Worm (Caenorhabditis elegans) whole organism, midembryonic: ENCODE results near the gene nlp-80.

Experiments
- T22C8.4 ChIP-seq: fragments of 200-800 bp; sonication (Bioruptor generic); IDR thresholded peaks from 2 replicates; pipeline ENCODE4 v1.3.6; 2022; ENCODE audit warnings: missing genetic modification characterization, missing compliant biosample characterization
- cog-1 ChIP-seq: sonication (generic microtip); optimal IDR thresholded peaks from 2 replicates; lab custom pipeline; 2016; ENCODE audit warnings: missing genetic modification characterization, missing compliant biosample characterization
- flt-1 ChIP-seq: fragments of 200-800 bp; sonication (Bioruptor generic); IDR thresholded peaks from 2 replicates; pipeline ENCODE4 v1.3.6; 2022; ENCODE audit warnings: missing genetic modification characterization, missing compliant biosample characterization
- klf-2 ChIP-seq: fragments of 200-800 bp; sonication (Bioruptor generic); conservative IDR thresholded peaks from 2 replicates; pipeline ENCODE4 v1.3.6; 2022; ENCODE audit warnings: missing genetic modification reagents, missing genetic modification characterization, missing compliant biosample characterization
- med-1 ChIP-seq: sonication (generic microtip); optimal IDR thresholded peaks from 2 replicates; lab custom pipeline; 2017; ENCODE audit warnings: missing genetic modification characterization, mild to moderate bottlenecking, missing compliant biosample characterization, antibody characterized with exemption, missing genetic modification reagents; ENCODE audit not compliant: insufficient read depth
- ref-1 ChIP-seq: fragments of 200-800 bp; sonication (Bioruptor generic); conservative IDR thresholded peaks from 2 replicates; pipeline ENCODE4 v1.3.6; 2022; ENCODE audit warnings: missing genetic modification reagents, missing genetic modification characterization, missing compliant biosample characterization
- tab-1 ChIP-seq: fragments of 200-800 bp; sonication (Bioruptor generic); IDR thresholded peaks from 2 replicates; pipeline ENCODE4 v1.3.6; 2022; ENCODE audit warnings: missing genetic modification characterization, missing compliant biosample characterization
- ztf-23 ChIP-seq: fragments of 200-800 bp; sonication (Bioruptor generic); IDR thresholded peaks from 2 replicates; pipeline ENCODE4 v1.3.6; 2022; ENCODE audit warnings: missing genetic modification reagents, missing genetic modification characterization, missing compliant biosample characterization
- ztf-29 ChIP-seq: fragments of 200-800 bp; sonication (Bioruptor generic); IDR thresholded peaks from 2 replicates; pipeline ENCODE4 v1.3.6; 2022; ENCODE audit warnings: missing genetic modification reagents, missing genetic modification characterization, missing compliant biosample characterization

The nlp-80 gene

DNA sequence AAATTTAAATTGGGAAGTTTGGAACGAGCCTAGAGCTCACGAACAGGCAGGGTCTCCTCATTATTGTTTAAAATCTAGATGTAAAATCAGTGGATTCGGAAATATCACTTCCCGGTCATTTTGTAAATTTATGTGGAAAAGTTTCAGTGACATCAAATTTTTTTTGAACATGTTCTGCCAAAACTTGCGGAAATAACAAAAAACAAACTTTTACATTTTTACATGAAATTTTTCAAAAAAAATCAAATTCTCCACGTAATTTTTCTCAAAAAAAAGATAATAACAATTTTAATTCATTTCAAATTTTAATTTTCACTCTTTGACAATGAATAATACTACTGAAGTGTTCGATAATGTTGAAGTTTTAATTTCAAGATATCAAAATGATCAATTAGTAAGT lies 23.9 kb downstream of the nlp-80 start, which contains the start of gene C45B11.5:
TSS of gene C45B11.5 (plus strand) at position 301 of the 400 bp plus-strand sequence.
- TF ChIP-seq ref-1 (GFP tag; lab: Robert Waterston, UW) (no peak), cog-1 (no peak), tab-1 (GFP tag; lab: Robert Waterston, UW) (no peak), ztf-29 (GFP tag; lab: Robert Waterston, UW) (no peak), med-1 (GFP tag; lab: Kevin White, UChicago) (no peak), flt-1 (GFP tag; lab: Robert Waterston, UW) (no peak), T22C8.4 (GFP tag; lab: Robert Waterston, UW) (no peak), ztf-23 (no peak), klf-2 (GFP tag; lab: Robert Waterston, UW) (no peak)

ce11 chrV:11040473-11040872 lies 24.9 kb downstream of the nlp-80 start, which contains the start of gene C45B11.8:
TSS of gene C45B11.8 (plus strand) at chrV:11040773.
- TF ChIP-seq tab-1 (GFP tag; lab: Robert Waterston, UW): no peak
- no peak for TF ChIP-seq T22C8.4 (GFP tag; lab: Robert Waterston, UW)
- TF ChIP-seq klf-2 (GFP tag; lab: Robert Waterston, UW): no peak
- no peak for TF ChIP-seq ztf-23
- no peak for TF ChIP-seq flt-1 (GFP tag; lab: Robert Waterston, UW)
- TF ChIP-seq med-1 (GFP tag; lab: Kevin White, UChicago): no peak

ce11 chrV:11040020-11040419 lies 25.4 kb downstream of the nlp-80 start, which contains the start of gene C45B11.9:
TSS of gene C45B11.9 (plus strand) at chrV:11040320.
- no peak for TF ChIP-seq cog-1
- TF ChIP-seq flt-1 (GFP tag; lab: Robert Waterston, UW): no peak
- no peak for TF ChIP-seq med-1 (GFP tag; lab: Kevin White, UChicago)

DNA sequence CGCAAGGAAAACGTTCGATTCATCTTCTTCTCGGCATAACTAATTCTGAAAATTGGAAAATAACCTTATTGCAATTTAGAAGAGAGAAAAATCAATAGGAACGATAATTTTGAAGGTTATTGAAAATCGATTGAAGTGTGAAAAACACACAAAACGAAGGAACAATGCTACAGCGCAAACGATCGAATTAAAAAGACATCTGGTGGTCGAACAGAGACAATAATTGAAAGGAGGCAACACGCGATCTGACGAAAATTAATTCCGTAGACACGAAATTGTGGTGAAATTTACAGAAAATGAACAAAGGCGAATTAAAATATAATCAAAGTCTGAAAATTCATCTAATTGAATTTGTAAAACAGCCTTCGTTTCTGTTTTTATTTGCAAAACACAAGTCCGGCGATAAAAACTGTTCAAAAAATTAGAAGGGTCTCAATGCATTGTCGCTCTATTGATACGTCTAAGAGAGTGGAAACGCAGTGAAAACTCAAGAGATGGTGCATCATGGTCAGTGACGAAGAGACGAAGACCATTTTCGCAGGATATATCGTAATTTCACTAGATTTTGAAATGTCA lies 25.9 kb downstream of the nlp-80 start, which contains the start of gene pak-2:
TSS of gene pak-2 (minus strand) at position 51 of the 576 bp plus-strand sequence.
- peak; percentile 87 for TF ChIP-seq cog-1
- peak; percentile 85 for TF ChIP-seq ztf-23
- no peak for TF ChIP-seq ztf-29 (GFP tag; lab: Robert Waterston, UW)
- TF ChIP-seq tab-1 (GFP tag; lab: Robert Waterston, UW): no peak
- peak; percentile 77 for TF ChIP-seq flt-1 (GFP tag; lab: Robert Waterston, UW)
- no peak for TF ChIP-seq ref-1 (GFP tag; lab: Robert Waterston, UW)
- no peak for TF ChIP-seq T22C8.4 (GFP tag; lab: Robert Waterston, UW)
- TF ChIP-seq klf-2 (GFP tag; lab: Robert Waterston, UW): peak; percentile 49; the same call in 1 of the 2 replicates
- no peak for TF ChIP-seq med-1 (GFP tag; lab: Kevin White, UChicago)

DNA sequence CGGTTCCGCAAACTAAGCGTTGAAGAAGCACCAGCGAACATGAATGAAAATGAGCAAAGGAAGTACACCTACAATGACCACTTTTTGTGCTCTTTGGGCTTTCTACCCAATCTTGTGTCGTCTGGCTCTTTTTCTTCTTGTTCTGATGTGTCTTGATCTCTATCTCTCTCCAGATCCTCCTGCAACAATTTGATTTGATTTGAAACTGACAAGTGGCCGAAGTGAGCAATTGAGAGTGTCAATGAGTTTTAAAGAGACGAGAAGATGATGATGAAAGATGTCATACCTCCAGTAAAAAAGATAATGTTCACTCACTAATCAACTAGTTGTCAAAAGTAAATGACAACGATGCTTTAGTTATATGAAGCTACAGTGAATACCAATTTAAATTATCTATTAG lies 30.7 kb downstream of the nlp-80 start, which contains the start of gene pptr-2:
TSS of gene pptr-2 (minus strand) at position 184 of the 400 bp plus-strand sequence.
- TF ChIP-seq flt-1 (GFP tag; lab: Robert Waterston, UW) (no peak), cog-1 (no peak)

ce11 chrV:11033241-11033640 lies 32.2 kb downstream of the nlp-80 start:
- TF ChIP-seq klf-2 (GFP tag; lab: Robert Waterston, UW): no peak

- TF ChIP-seq med-1 (GFP tag; lab: Kevin White, UChicago) (no peak), tab-1 (GFP tag; lab: Robert Waterston, UW) (no peak), ztf-23 (no peak), flt-1 (GFP tag; lab: Robert Waterston, UW) (no peak), klf-2 (GFP tag; lab: Robert Waterston, UW) (no peak)
Measured at ce11 chrV:11030675-11031074, 34.7 kb downstream of the nlp-80 start.

ce11 chrV:11029309-11029708 lies 36.1 kb downstream of the nlp-80 start:
- peak; percentile 39 for TF ChIP-seq cog-1
- no peak for TF ChIP-seq med-1 (GFP tag; lab: Kevin White, UChicago)
- TF ChIP-seq T22C8.4 (GFP tag; lab: Robert Waterston, UW): peak; percentile 38; the same call in 1 of the 2 replicates
- peak; percentile 47; the same call in 1 of the 2 replicates for TF ChIP-seq flt-1 (GFP tag; lab: Robert Waterston, UW)
- TF ChIP-seq ref-1 (GFP tag; lab: Robert Waterston, UW): no peak
- no peak for TF ChIP-seq klf-2 (GFP tag; lab: Robert Waterston, UW)
- no peak for TF ChIP-seq ztf-29 (GFP tag; lab: Robert Waterston, UW)
- TF ChIP-seq ztf-23: peak; percentile 71
- TF ChIP-seq tab-1 (GFP tag; lab: Robert Waterston, UW): no peak

DNA sequence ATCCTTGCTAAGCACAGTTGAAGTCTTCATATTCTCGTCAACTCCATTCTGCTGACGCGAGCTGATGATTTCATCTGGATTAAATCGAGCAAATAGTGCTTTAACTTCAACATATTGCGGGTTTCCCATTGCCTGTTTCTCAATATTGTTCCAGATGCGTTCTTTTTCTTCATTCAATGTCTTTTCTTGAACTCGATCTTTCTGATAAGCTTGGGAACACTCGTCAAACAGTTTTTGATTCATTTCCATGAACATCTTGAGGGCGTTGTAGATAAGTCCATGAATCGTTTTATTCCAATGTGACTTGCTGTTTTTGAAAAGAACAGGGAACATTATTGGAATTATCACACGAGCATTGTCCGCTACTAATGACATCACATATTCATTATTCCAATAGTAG lies 37.7 kb downstream of the nlp-80 start:
- TF ChIP-seq ztf-29 (GFP tag; lab: Robert Waterston, UW) (no peak), med-1 (GFP tag; lab: Kevin White, UChicago) (no peak), cog-1 (no peak), klf-2 (GFP tag; lab: Robert Waterston, UW) (no peak), ztf-23 (no peak), flt-1 (GFP tag; lab: Robert Waterston, UW) (no peak), ref-1 (GFP tag; lab: Robert Waterston, UW) (no peak), tab-1 (GFP tag; lab: Robert Waterston, UW) (no peak), T22C8.4 (GFP tag; lab: Robert Waterston, UW) (no peak)

ce11 chrV:11022817-11023216 lies 42.6 kb downstream of the nlp-80 start, which contains the start of the genes C13G3.12 and hot-6:
TSS of gene C13G3.12 (minus strand) at chrV:11022917.
TSS of gene hot-6 (minus strand) at chrV:11022937.
- no peak for TF ChIP-seq ztf-23
- no peak for TF ChIP-seq flt-1 (GFP tag; lab: Robert Waterston, UW)
- no peak for TF ChIP-seq ztf-29 (GFP tag; lab: Robert Waterston, UW)
- no peak for TF ChIP-seq T22C8.4 (GFP tag; lab: Robert Waterston, UW)
- TF ChIP-seq ref-1 (GFP tag; lab: Robert Waterston, UW): no peak
- TF ChIP-seq cog-1: no peak
- no peak for TF ChIP-seq tab-1 (GFP tag; lab: Robert Waterston, UW)
- no peak for TF ChIP-seq klf-2 (GFP tag; lab: Robert Waterston, UW)
- TF ChIP-seq med-1 (GFP tag; lab: Kevin White, UChicago): no peak
